Worm (Caenorhabditis elegans) whole organism, young adult: ENCODE measurements around the gene srh-1.

ENCODE experiments used
- F57A8.1 ChIP-seq: fragments of 200-800 bp; sonication (Bioruptor generic); optimal IDR thresholded peaks from 2 replicates; lab custom pipeline; 2018; ENCODE audit warnings: mild to moderate bottlenecking, missing genetic modification characterization, moderate library complexity, missing compliant biosample characterization
- Y53F4B.3 ChIP-seq: fragments of 200-800 bp; sonication (Bioruptor generic); IDR thresholded peaks from 2 replicates; pipeline ENCODE4 v1.3.6; 2022; ENCODE audit warnings: missing genetic modification reagents, missing genetic modification characterization, missing compliant biosample characterization
- atf-7 ChIP-seq: sonication (generic microtip); optimal IDR thresholded peaks from 2 replicates; lab custom pipeline; 2017; ENCODE audit warnings: mild to moderate bottlenecking, missing genetic modification characterization, missing compliant biosample characterization
- ceh-27 ChIP-seq: fragments of 200-800 bp; sonication (Bioruptor generic); optimal IDR thresholded peaks from 2 replicates; lab custom pipeline; 2018; ENCODE audit warnings: mild to moderate bottlenecking, missing genetic modification characterization, moderate library complexity, missing compliant biosample characterization
- hlh-26 ChIP-seq: fragments of 200-800 bp; sonication (Bioruptor generic); conservative IDR thresholded peaks from 2 replicates; pipeline ENCODE4 v1.3.6; 2022; ENCODE audit warnings: missing genetic modification reagents, missing genetic modification characterization, missing compliant biosample characterization
- let-526 ChIP-seq: fragments of 200-800 bp; sonication (Bioruptor generic); IDR thresholded peaks from 2 replicates; pipeline ENCODE4 v1.3.6; 2022; ENCODE audit warnings: missing genetic modification reagents, missing genetic modification characterization, missing compliant biosample characterization
- nfya-1 ChIP-seq: sonication (generic microtip); optimal IDR thresholded peaks from 2 replicates; lab custom pipeline; 2017; ENCODE audit warnings: antibody characterized with exemption, missing compliant biosample characterization, missing genetic modification characterization, borderline replicate concordance; ENCODE audit not compliant: insufficient read depth
- nhr-120 ChIP-seq: fragments of 200-800 bp; sonication (Bioruptor generic); IDR thresholded peaks from 2 replicates; pipeline ENCODE4 v1.3.6; 2022; ENCODE audit warnings: missing genetic modification characterization, missing compliant biosample characterization
- nhr-80 ChIP-seq: sonication (generic microtip); optimal IDR thresholded peaks from 2 replicates; lab custom pipeline; 2016; ENCODE audit warnings: missing genetic modification characterization, missing compliant biosample characterization
- pha-4 ChIP-seq: fragments of 150-350 bp; sonication (generic microtip); optimal IDR thresholded peaks from 2 replicates; lab custom pipeline; 2014; ENCODE audit warnings: missing biosample characterization, missing genetic modification reagents, missing genetic modification characterization
- sea-2 ChIP-seq: fragments of 200-800 bp; sonication (Bioruptor generic); IDR thresholded peaks from 2 replicates; pipeline ENCODE4 v1.3.6; 2022; ENCODE audit warnings: missing genetic modification characterization, missing compliant biosample characterization
- snpc-1.3 ChIP-seq: sonication (generic microtip); optimal IDR thresholded peaks from 2 replicates; lab custom pipeline; 2017; ENCODE audit warnings: missing genetic modification characterization, mild to moderate bottlenecking, missing compliant biosample characterization, antibody characterized with exemption, moderate library complexity, missing genotype, missing genetic modification reagents; ENCODE audit not compliant: insufficient read depth
- unc-62 ChIP-seq: fragments of 150-350 bp; optimal IDR thresholded peaks from 2 replicates; lab custom pipeline; 2014; ENCODE audit warnings: missing biosample characterization, missing genetic modification reagents, missing genetic modification characterization

ce11 chrV:11445375-11445774, 40.3 kb upstream of the srh-1 start:
- TF ChIP-seq F57A8.1 (GFP tag; lab: Kevin White, UChicago) (no peak), hlh-26 (GFP tag; lab: Robert Waterston, UW) (no peak), nhr-120 (GFP tag; lab: Robert Waterston, UW) (no peak), nhr-80 (tag; lab: Kevin White, UChicago) (no peak), Y53F4B.3 (no peak), snpc-1.3 (tag; lab: Kevin White, UChicago) (no peak), ceh-27 (GFP tag; lab: Kevin White, UChicago) (no peak), atf-7 (no peak), unc-62 (no peak), nfya-1 (tag; lab: Kevin White, UChicago) (no peak), pha-4 (tag; lab: Kevin White, UChicago) (no peak), sea-2 (GFP tag; lab: Robert Waterston, UW) (no peak), let-526 (GFP tag; lab: Robert Waterston, UW) (no peak)
